Worm (Caenorhabditis elegans) whole organism, L4 larva: ENCODE measurements around the gene B0416.5.

Experiments used
- R02D3.7 ChIP-seq: fragments of 150-350 bp; sonication (generic microtip); optimal IDR thresholded peaks from 3 replicates; lab custom pipeline; 2014; ENCODE audit warnings: missing biosample characterization, missing genetic modification characterization
- aly-2 ChIP-seq: sonication (generic microtip); optimal IDR thresholded peaks from 2 replicates; lab custom pipeline; 2018; ENCODE audit warnings: missing biosample characterization, missing genetic modification characterization
- ama-1 ChIP-seq: fragments of 150-350 bp; optimal IDR thresholded peaks from 2 replicates; lab custom pipeline; 2014; ENCODE audit warnings: inconsistent platforms, mixed read lengths
- ceh-20 ChIP-seq: fragments of 200-800 bp; sonication (Bioruptor generic); IDR thresholded peaks from 2 replicates; pipeline ENCODE4 v1.3.6; 2022; ENCODE audit warnings: missing genetic modification reagents, missing genetic modification characterization, missing compliant biosample characterization
- ceh-32 ChIP-seq: sonication (generic microtip); optimal IDR thresholded peaks from 2 replicates; lab custom pipeline; 2016; ENCODE audit warnings: mild to moderate bottlenecking, missing genetic modification characterization, missing compliant biosample characterization; ENCODE audit not compliant: poor library complexity
- ctbp-1 ChIP-seq: fragments of 200-800 bp; sonication (Bioruptor generic); IDR thresholded peaks from 2 replicates; pipeline ENCODE4 v1.3.6; 2022; ENCODE audit warnings: missing genetic modification reagents, missing genetic modification characterization, missing compliant biosample characterization
- hlh-30 ChIP-seq: sonication (generic microtip); optimal IDR thresholded peaks from 2 replicates; lab custom pipeline; 2017; ENCODE audit warnings: antibody characterized with exemption, mild to moderate bottlenecking, missing genetic modification characterization, missing compliant biosample characterization; ENCODE audit not compliant: insufficient read depth
- lsy-2 ChIP-seq, 2 experiments: fragments of 150-350 bp in 1 of 2; sonication (generic microtip) in 1 of 2; optimal IDR thresholded peaks; 2 replicates each; lab custom pipeline; 2014 to 2017; ENCODE audit warnings: missing biosample characterization in 2 of 2, missing genetic modification characterization in 2 of 2
- mep-1 ChIP-seq: fragments of 150-350 bp; sonication (generic microtip); optimal IDR thresholded peaks from 3 replicates; lab custom pipeline; 2014; ENCODE audit warnings: missing biosample characterization, missing genetic modification characterization
- nhr-28 ChIP-seq: fragments of 150-350 bp; optimal IDR thresholded peaks from 2 replicates; lab custom pipeline; 2014; ENCODE audit warnings: missing biosample characterization, missing genetic modification characterization
- nhr-6 ChIP-seq: fragments of 150-350 bp; optimal IDR thresholded peaks from 2 replicates; lab custom pipeline; 2014; ENCODE audit warnings: missing biosample characterization, missing genetic modification characterization
- pha-4 ChIP-seq, 2 experiments: fragments of 150-350 bp in 1 of 2; fragments of 200-800 bp in 1 of 2; sonication (Bioruptor generic) in 1 of 2; IDR thresholded peaks in 1 of 2; optimal IDR thresholded peaks in 1 of 2; 2 replicates each; pipeline versions ENCODE4 v1.3.6 to Lab custom; 2014 to 2022; ENCODE audit warnings: missing genetic modification characterization in 2 of 2, missing genetic modification reagents in 2 of 2, missing biosample characterization in 1 of 2, missing compliant biosample characterization in 1 of 2
- unc-62 ChIP-seq, 3 experiments: fragments of 150-350 bp in 1 of 3; sonication (generic microtip); optimal IDR thresholded peaks in 2 of 3; peaks in 1 of 3; 1 replicate in 1 of 3; 2 replicates in 2 of 3; lab custom pipeline; 2014 to 2017; ENCODE audit warnings: missing biosample characterization in 3 of 3, missing genetic modification characterization in 3 of 3, missing genetic modification reagents in 3 of 3, missing genotype in 1 of 3
- ztf-11 ChIP-seq: fragments of 150-350 bp; optimal IDR thresholded peaks from 2 replicates; lab custom pipeline; 2014; ENCODE audit warnings: missing biosample characterization, missing genetic modification characterization

- TF ChIP-seq ceh-32 (tag; lab: Kevin White, UChicago) (no peak), aly-2 (tag; lab: Kevin White, UChicago) (no peak), hlh-30 (tag; lab: Kevin White, UChicago) (no peak), nhr-28 (no peak), ceh-20 (no peak), mep-1 (tag; lab: Kevin White, UChicago) (no peak), nhr-6 (tag; lab: Kevin White, UChicago) (no peak), R02D3.7 (tag; lab: Kevin White, UChicago) (no peak), ztf-11 (tag; lab: Kevin White, UChicago) (no peak), ctbp-1 (no peak), pha-4 (GFP tag; IDR thresholded peaks at IDR 0.05; lab: Robert Waterston, UW) (no peak), pha-4 (tag; optimal IDR thresholded peaks at IDR 0.05; lab: Kevin White, UChicago) (no peak), lsy-2 (tag; optimal IDR thresholded peaks at IDR 0.05; lab: Kevin White, UChicago) (no peak), ama-1 (lab: Kevin White, UChicago) (no peak), unc-62 (GFP tag; optimal IDR thresholded peaks at IDR 0.05 in 1 of 2; lab: Kevin White, UChicago) (peak in 1 of 2 experiments; percentile 59), unc-62 (tag; optimal IDR thresholded peaks at IDR 0.05; lab: Kevin White, UChicago) (no peak)
These were observed 14.7 kb downstream of the B0416.5 start for ce11 chrX:9255993-9256392.
